Worm (Caenorhabditis elegans) whole organism, L1 larva: Measurements from ENCODE around the gene srbc-77.

Source experiments
- C34B4.2 ChIP-seq: sonication (generic microtip); optimal IDR thresholded peaks from 2 replicates; lab custom pipeline; 2017; ENCODE audit warnings: mild to moderate bottlenecking, missing genetic modification characterization, missing compliant biosample characterization
- Y116A8C.19 ChIP-seq: sonication (generic microtip); optimal IDR thresholded peaks from 2 replicates; lab custom pipeline; 2016; ENCODE audit warnings: missing compliant biosample characterization, missing genetic modification characterization, borderline replicate concordance
- alr-1 ChIP-seq: fragments of 200-800 bp; sonication (Bioruptor generic); optimal IDR thresholded peaks from 2 replicates; lab custom pipeline; 2018; ENCODE audit warnings: borderline replicate concordance, mild to moderate bottlenecking, missing genetic modification characterization, missing compliant biosample characterization
- ceh-8 ChIP-seq: fragments of 200-800 bp; sonication (Bioruptor generic); optimal IDR thresholded peaks from 2 replicates; lab custom pipeline; 2018; ENCODE audit warnings: mild to moderate bottlenecking, missing genetic modification characterization, moderate library complexity, missing compliant biosample characterization
- ceh-82 ChIP-seq, 3 experiments: fragments of 150-350 bp in 1 of 3; sonication (generic microtip) in 2 of 3; optimal IDR thresholded peaks; 2 replicates each; lab custom pipeline; 2014 to 2017; ENCODE audit warnings: missing biosample characterization in 3 of 3, missing genetic modification characterization in 3 of 3
- ceh-90 ChIP-seq: sonication (generic microtip); optimal IDR thresholded peaks from 2 replicates; lab custom pipeline; 2016; ENCODE audit warnings: missing genetic modification characterization, missing compliant biosample characterization
- dsc-1 ChIP-seq: sonication (generic microtip); optimal IDR thresholded peaks from 2 replicates; lab custom pipeline; 2016; ENCODE audit warnings: mild to moderate bottlenecking, missing genetic modification characterization, missing compliant biosample characterization
- efl-1 ChIP-seq, 4 experiments: fragments of 150-350 bp; optimal IDR thresholded peaks in 3 of 4; peaks in 1 of 4; 1 replicate in 1 of 4; 2 replicates in 3 of 4; lab custom pipeline; 2014; ENCODE audit warnings: missing biosample characterization in 2 of 4, missing genetic modification characterization in 2 of 4, missing genetic modification reagents in 2 of 4
- elt-2 ChIP-seq: sonication (generic microtip); optimal IDR thresholded peaks from 2 replicates; lab custom pipeline; 2016; ENCODE audit warnings: missing genetic modification characterization, mild to moderate bottlenecking, inconsistent platforms, missing compliant biosample characterization, missing genetic modification reagents
- ets-5 ChIP-seq: fragments of 200-800 bp; sonication (Bioruptor generic); IDR thresholded peaks from 2 replicates; pipeline ENCODE4 v1.3.6; 2022; ENCODE audit warnings: missing genetic modification characterization, missing compliant biosample characterization
- fos-1 ChIP-seq: fragments of 150-350 bp; optimal IDR thresholded peaks from 2 replicates; lab custom pipeline; 2014; ENCODE audit warnings: missing biosample characterization, missing genetic modification characterization
- grh-1 ChIP-seq: fragments of 200-800 bp; sonication (Bioruptor generic); IDR thresholded peaks from 2 replicates; pipeline ENCODE4 v1.3.6; 2022; ENCODE audit warnings: missing genetic modification reagents, missing genetic modification characterization, missing compliant biosample characterization
- lin-13 ChIP-seq: fragments of 150-350 bp; optimal IDR thresholded peaks from 2 replicates; lab custom pipeline; 2014; ENCODE audit warnings: missing biosample characterization, missing genetic modification reagents, missing genetic modification characterization
- lin-15B ChIP-seq: fragments of 150-350 bp; sonication (generic microtip); optimal IDR thresholded peaks from 3 replicates; lab custom pipeline; 2014; ENCODE audit warnings: missing biosample characterization, missing genetic modification characterization
- lin-39 ChIP-seq: fragments of 150-350 bp; optimal IDR thresholded peaks from 2 replicates; lab custom pipeline; 2014; ENCODE audit warnings: missing biosample characterization, missing genetic modification reagents, missing genetic modification characterization
- lir-3 ChIP-seq: sonication (generic microtip); optimal IDR thresholded peaks from 2 replicates; lab custom pipeline; 2016; ENCODE audit warnings: mild to moderate bottlenecking, missing genetic modification characterization, moderate library complexity, missing compliant biosample characterization; ENCODE audit not compliant: poor library complexity
- mab-9 ChIP-seq: fragments of 200-800 bp; sonication (Bioruptor generic); IDR thresholded peaks from 2 replicates; pipeline ENCODE4 v1.3.6; 2022; ENCODE audit warnings: missing genetic modification reagents, missing genetic modification characterization, missing compliant biosample characterization
- nhr-12 ChIP-seq: sonication (generic microtip); optimal IDR thresholded peaks from 2 replicates; lab custom pipeline; 2017; ENCODE audit warnings: missing biosample characterization, missing genetic modification characterization
- nhr-19 ChIP-seq: fragments of 200-800 bp; sonication (Bioruptor generic); conservative IDR thresholded peaks from 2 replicates; pipeline ENCODE4 v1.3.6; 2022; ENCODE audit warnings: missing genetic modification characterization, missing compliant biosample characterization
- nhr-20 ChIP-seq: sonication (generic microtip); optimal IDR thresholded peaks from 2 replicates; lab custom pipeline; 2016; ENCODE audit warnings: mild to moderate bottlenecking, missing genetic modification characterization, missing compliant biosample characterization
- nhr-237 ChIP-seq: fragments of 150-350 bp; optimal IDR thresholded peaks from 2 replicates; lab custom pipeline; 2014; ENCODE audit warnings: missing biosample characterization, missing genetic modification characterization
- nhr-84 ChIP-seq: sonication (generic microtip); optimal IDR thresholded peaks from 2 replicates; lab custom pipeline; 2017; ENCODE audit warnings: missing biosample characterization, missing genetic modification characterization
- nhr-85 ChIP-seq: sonication (generic microtip); peaks from one replicate; lab custom pipeline; 2016; ENCODE audit warnings: missing genetic modification characterization, inconsistent platforms, missing compliant biosample characterization
- nhr-90 ChIP-seq: sonication (generic microtip); optimal IDR thresholded peaks from 2 replicates; lab custom pipeline; 2016; ENCODE audit warnings: mild to moderate bottlenecking, missing genetic modification characterization, missing compliant biosample characterization; ENCODE audit not compliant: poor library complexity
- pag-3 ChIP-seq: sonication (generic microtip); optimal IDR thresholded peaks from 2 replicates; lab custom pipeline; 2017; ENCODE audit warnings: missing genetic modification characterization, mild to moderate bottlenecking, missing compliant biosample characterization, antibody characterized with exemption, borderline replicate concordance; ENCODE audit not compliant: insufficient read depth
- pax-3 ChIP-seq: fragments of 200-800 bp; sonication (Bioruptor generic); optimal IDR thresholded peaks from 2 replicates; lab custom pipeline; 2018; ENCODE audit warnings: mild to moderate bottlenecking, missing genetic modification characterization, moderate library complexity, missing compliant biosample characterization
- pqm-1 ChIP-seq: sonication (generic microtip); optimal IDR thresholded peaks from 3 replicates; lab custom pipeline; 2017; ENCODE audit warnings: missing biosample characterization, missing genetic modification characterization
- swsn-7 ChIP-seq: sonication (generic microtip); optimal IDR thresholded peaks from 2 replicates; lab custom pipeline; 2016; ENCODE audit warnings: missing genetic modification characterization, missing compliant biosample characterization
- tbx-2 ChIP-seq: sonication (generic microtip); optimal IDR thresholded peaks from 2 replicates; lab custom pipeline; 2016; ENCODE audit warnings: missing genetic modification characterization, missing compliant biosample characterization
- unc-130 ChIP-seq: fragments of 150-350 bp; optimal IDR thresholded peaks from 2 replicates; lab custom pipeline; 2017; ENCODE audit warnings: missing biosample characterization, missing genetic modification characterization, inconsistent platforms
- unc-62 ChIP-seq: fragments of 150-350 bp; optimal IDR thresholded peaks from 2 replicates; lab custom pipeline; 2014; ENCODE audit warnings: missing biosample characterization, missing genetic modification reagents, missing genetic modification characterization
- unc-86 ChIP-seq: sonication (generic microtip); optimal IDR thresholded peaks from 2 replicates; lab custom pipeline; 2016; ENCODE audit warnings: missing genetic modification characterization, missing compliant biosample characterization
- unc-98 ChIP-seq: fragments of 200-800 bp; sonication (Bioruptor generic); IDR thresholded peaks from 2 replicates; pipeline ENCODE4 v1.3.6; 2022; ENCODE audit warnings: missing genetic modification characterization, missing compliant biosample characterization
- zag-1 ChIP-seq: fragments of 150-350 bp; optimal IDR thresholded peaks from 2 replicates; lab custom pipeline; 2014; ENCODE audit warnings: missing biosample characterization, missing genetic modification characterization

Gene srbc-77

ce11 chrV:15899696-15900095 is 30.3 kb upstream of the srbc-77 start, which contains the start of gene T06C12.14:
TSS of gene T06C12.14 (plus strand) at chrV:15899996.
- TF ChIP-seq nhr-237 (no peak), nhr-12 (tag; lab: Kevin White, UChicago) (no peak), Y116A8C.19 (no peak), lin-39 (tag; lab: Kevin White, UChicago) (no peak), unc-98 (GFP tag; lab: Robert Waterston, UW) (no peak), nhr-85 (no peak), dsc-1 (tag; lab: Kevin White, UChicago) (no peak), ceh-8 (GFP tag; lab: Kevin White, UChicago) (no peak), zag-1 (tag; lab: Kevin White, UChicago) (no peak), mab-9 (GFP tag; lab: Robert Waterston, UW) (no peak), lir-3 (no peak), swsn-7 (tag; lab: Kevin White, UChicago) (no peak), C34B4.2 (tag; lab: Kevin White, UChicago) (no peak), pag-3 (tag; lab: Kevin White, UChicago) (no peak), alr-1 (tag; lab: Kevin White, UChicago) (no peak), grh-1 (GFP tag; lab: Robert Waterston, UW) (no peak), ets-5 (no peak), lin-15B (tag; lab: Kevin White, UChicago) (no peak), nhr-19 (GFP tag; lab: Robert Waterston, UW) (no peak), tbx-2 (tag; lab: Kevin White, UChicago) (no peak)

DNA sequence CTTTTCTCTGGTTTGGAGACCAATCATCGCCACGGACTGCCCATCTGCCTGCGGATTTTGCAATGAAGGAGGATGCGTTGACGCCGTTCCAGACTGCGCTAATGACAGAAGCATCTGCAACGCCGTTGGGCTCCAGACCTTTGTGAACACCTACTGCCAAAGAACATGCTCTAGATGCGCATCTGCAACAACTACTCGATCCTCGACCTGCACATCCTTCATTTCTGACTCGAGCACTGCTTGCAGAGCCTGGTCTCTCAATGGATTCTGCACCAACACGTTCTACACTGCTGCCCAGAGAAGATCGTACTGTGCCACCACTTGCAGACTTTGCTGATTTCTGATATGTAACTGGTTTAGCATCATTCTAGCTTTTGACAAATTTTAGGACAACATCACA is 29.4 kb upstream of the srbc-77 start:
- TF ChIP-seq efl-1 (optimal IDR thresholded peaks at IDR 0.05; lab: Kevin White, UChicago) (no peak), efl-1 (GFP tag; optimal IDR thresholded peaks at IDR 0.05 in 1 of 2; lab: Kevin White, UChicago) (peak in 1 of 2 experiments; percentile 90), nhr-12 (tag; lab: Kevin White, UChicago) (no peak)

ce11 chrV:15905530-15905929 is 24.5 kb upstream of the srbc-77 start, which contains the start of the genes F35E8.1 and F35E8.2:
TSS of gene F35E8.1 (minus strand) at chrV:15905630.
TSS of gene F35E8.2 (plus strand) at chrV:15905661.
- TF ChIP-seq elt-2: peak; percentile 4

- TF ChIP-seq fos-1 (no peak), ceh-90 (tag; lab: Kevin White, UChicago) (no peak), ceh-82 (tag; optimal IDR thresholded peaks at IDR 0.05; lab: Kevin White, UChicago) (no peak), nhr-90 (tag; lab: Kevin White, UChicago) (no peak), nhr-84 (no peak), nhr-19 (GFP tag; lab: Robert Waterston, UW) (no peak), unc-130 (tag; lab: Kevin White, UChicago) (no peak), nhr-85 (no peak), lin-13 (GFP tag; lab: Kevin White, UChicago) (no peak), pax-3 (no peak), unc-86 (tag; lab: Kevin White, UChicago) (no peak), pqm-1 (no peak)
These were observed 18.1 kb upstream of the srbc-77 start, which contains the start of gene F35E8.6 for ce11 chrV:15911848-15912247. TSS of gene F35E8.6 (plus strand) at chrV:15912148.

- no peak for TF ChIP-seq nhr-20
- TF ChIP-seq unc-62 (GFP tag; lab: Kevin White, UChicago): no peak
- TF ChIP-seq, all 84 proteins: peak for 0
These were observed 17.3 kb upstream of the srbc-77 start for ce11 chrV:15912677-15913076.
